Fruit fly (Drosophila melanogaster) whole organism, embryonic: ENCODE data around the gene Pp2A-29B.

Experiments used
- Abd-B ChIP-seq: fragments of 200-800 bp; sonication (Bioruptor generic); optimal IDR thresholded peaks from 2 replicates; lab custom pipeline; 2018; ENCODE audit warnings: missing biosample characterization, mild to moderate bottlenecking, missing genetic modification characterization, moderate library complexity
- CG10462 ChIP-seq: fragments of 200-800 bp; sonication (Bioruptor generic); optimal IDR thresholded peaks from 2 replicates; lab custom pipeline; 2016; ENCODE audit warnings: missing biosample characterization, missing genetic modification characterization
- CG10565 ChIP-seq: fragments of 200-800 bp; sonication (Bioruptor generic); optimal IDR thresholded peaks from 3 replicates; lab custom pipeline; 2016; ENCODE audit warnings: missing biosample characterization, mild to moderate bottlenecking, missing genetic modification characterization
- CG10654 ChIP-seq: fragments of 200-800 bp; sonication (Bioruptor generic); optimal IDR thresholded peaks from 2 replicates; lab custom pipeline; 2016; ENCODE audit warnings: missing biosample characterization, missing genetic modification characterization
- CG11696 ChIP-seq: fragments of 200-800 bp; sonication (Bioruptor generic); IDR thresholded peaks from 2 replicates; pipeline ENCODE4 v1.3.6; 2022; ENCODE audit warnings: missing biosample characterization, missing genetic modification characterization
- CG12769 ChIP-seq: fragments of 200-800 bp; sonication (Bioruptor generic); optimal IDR thresholded peaks from 2 replicates; lab custom pipeline; 2019; ENCODE audit warnings: missing biosample characterization, mild to moderate bottlenecking, missing genetic modification characterization, moderate library complexity
- CG13624 ChIP-seq: fragments of 200-800 bp; sonication (Bioruptor generic); optimal IDR thresholded peaks from 2 replicates; lab custom pipeline; 2016; ENCODE audit warnings: missing biosample characterization, missing genetic modification characterization
- CG13775 ChIP-seq: fragments of 200-800 bp; sonication (Bioruptor generic); optimal IDR thresholded peaks from 3 replicates; lab custom pipeline; 2017; ENCODE audit warnings: missing biosample characterization, mild to moderate bottlenecking, missing genetic modification characterization
- CG15269 ChIP-seq: fragments of 200-800 bp; sonication (Bioruptor generic); optimal IDR thresholded peaks from 2 replicates; lab custom pipeline; 2018; ENCODE audit warnings: missing biosample characterization, mild to moderate bottlenecking, missing genetic modification characterization, moderate library complexity
- CG15696 ChIP-seq: fragments of 200-800 bp; sonication (Bioruptor generic); optimal IDR thresholded peaks from 2 replicates; lab custom pipeline; 2019; ENCODE audit warnings: missing biosample characterization, mild to moderate bottlenecking, missing genetic modification characterization, moderate library complexity
- CG2678 ChIP-seq: fragments of 200-800 bp; sonication (Bioruptor generic); optimal IDR thresholded peaks from 3 replicates; lab custom pipeline; 2019; ENCODE audit warnings: missing biosample characterization, mild to moderate bottlenecking, missing genetic modification characterization, moderate library complexity
- CG33557 ChIP-seq: fragments of 200-800 bp; sonication (Bioruptor generic); optimal IDR thresholded peaks from 2 replicates; lab custom pipeline; 2019; ENCODE audit warnings: missing biosample characterization, mild to moderate bottlenecking, missing genetic modification characterization, moderate library complexity
- CG3407 ChIP-seq: fragments of 200-800 bp; sonication (Bioruptor generic); optimal IDR thresholded peaks from 2 replicates; lab custom pipeline; 2018; ENCODE audit warnings: missing biosample characterization, mild to moderate bottlenecking, missing genetic modification characterization
- CG4854 ChIP-seq: fragments of 200-800 bp; sonication (Bioruptor generic); optimal IDR thresholded peaks from 2 replicates; lab custom pipeline; 2016; ENCODE audit warnings: missing biosample characterization, missing genetic modification characterization, inconsistent platforms
- CG5180 ChIP-seq: fragments of 200-800 bp; sonication (Bioruptor generic); optimal IDR thresholded peaks from 3 replicates; lab custom pipeline; 2017; ENCODE audit warnings: missing biosample characterization, missing genetic modification characterization, mild to moderate bottlenecking, moderate library complexity, missing genetic modification reagents
- CG5953 ChIP-seq: fragments of 200-800 bp; sonication (Bioruptor generic); IDR thresholded peaks from 2 replicates; pipeline ENCODE4 v1.3.6; 2022; ENCODE audit warnings: missing biosample characterization, missing genetic modification characterization
- CG6683 ChIP-seq: fragments of 200-800 bp; sonication (Bioruptor generic); optimal IDR thresholded peaks from 2 replicates; lab custom pipeline; 2017; ENCODE audit warnings: missing biosample characterization, mild to moderate bottlenecking, missing genetic modification characterization, missing genetic modification reagents
- CG7271 ChIP-seq: fragments of 200-800 bp; sonication (Bioruptor generic); optimal IDR thresholded peaks from 2 replicates; lab custom pipeline; 2018; ENCODE audit warnings: missing biosample characterization, mild to moderate bottlenecking, missing genetic modification characterization, moderate library complexity
- CG7372 ChIP-seq: fragments of 200-800 bp; sonication (Bioruptor generic); IDR thresholded peaks from 2 replicates; pipeline ENCODE4 v1.3.6; 2022; ENCODE audit warnings: missing biosample characterization, missing genetic modification characterization
- CG9609 ChIP-seq: fragments of 200-800 bp; sonication (Bioruptor generic); optimal IDR thresholded peaks from 3 replicates; lab custom pipeline; 2016; ENCODE audit warnings: missing biosample characterization, missing genetic modification characterization
- CG9876 ChIP-seq: fragments of 200-800 bp; sonication (Bioruptor generic); optimal IDR thresholded peaks from 2 replicates; lab custom pipeline; 2016; ENCODE audit warnings: missing biosample characterization, missing genetic modification characterization
- CkIIα-i1 ChIP-seq: fragments of 200-800 bp; sonication (Bioruptor generic); IDR thresholded peaks from 2 replicates; pipeline ENCODE4 v1.3.6; 2022; ENCODE audit warnings: missing biosample characterization, missing genetic modification characterization
- Dbx ChIP-seq: fragments of 200-800 bp; sonication (Bioruptor generic); IDR thresholded peaks from 3 replicates; pipeline ENCODE4 v1.3.6; 2022; ENCODE audit warnings: missing biosample characterization, missing genetic modification characterization
- Eip74EF ChIP-seq, 2 experiments: fragments of 200-800 bp in 1 of 2; fragments of >200 bp in 1 of 2; sonication (Bioruptor generic) in 1 of 2; optimal IDR thresholded peaks; 2 replicates each; lab custom pipeline; 2017 to 2019; ENCODE audit warnings: missing biosample characterization in 2 of 2, missing genetic modification characterization in 2 of 2, mild to moderate bottlenecking in 1 of 2, moderate library complexity in 1 of 2
- Fer3 ChIP-seq: fragments of 200-800 bp; sonication (Bioruptor generic); optimal IDR thresholded peaks from 2 replicates; lab custom pipeline; 2018; ENCODE audit warnings: missing biosample characterization, mild to moderate bottlenecking, missing genetic modification characterization, moderate library complexity
- Hr39 ChIP-seq: fragments of >200 bp; optimal IDR thresholded peaks from 2 replicates; lab custom pipeline; 2017
- NFAT ChIP-seq: fragments of 200-800 bp; sonication (Bioruptor generic); IDR thresholded peaks from 2 replicates; pipeline ENCODE4 v1.3.6; 2022; ENCODE audit warnings: missing biosample characterization, missing genetic modification characterization
- Ptx1 ChIP-seq: fragments of 200-800 bp; sonication (Bioruptor generic); IDR thresholded peaks from 2 replicates; pipeline ENCODE4 v1.3.6; 2022; ENCODE audit warnings: missing biosample characterization, missing genetic modification characterization
- Side ChIP-seq: fragments of 200-800 bp; sonication (Bioruptor generic); optimal IDR thresholded peaks from 2 replicates; lab custom pipeline; 2016; ENCODE audit warnings: missing biosample characterization, missing genetic modification characterization
- Sry-δ ChIP-seq: fragments of 200-800 bp; sonication (Bioruptor generic); optimal IDR thresholded peaks from 2 replicates; lab custom pipeline; 2016; ENCODE audit warnings: missing biosample characterization, missing genetic modification characterization
- Trl ChIP-seq, 3 experiments: fragments of >200 bp in 2 of 3; fragments of 200-800 bp in 1 of 3; sonication (Bioruptor generic) in 1 of 3; optimal IDR thresholded peaks; 2 replicates in 1 of 3; 3 replicates in 2 of 3; lab custom pipeline; 2016 to 2017; ENCODE audit warnings: missing biosample characterization in 1 of 3, missing genetic modification characterization in 1 of 3
- az2 ChIP-seq: fragments of 200-800 bp; sonication (Bioruptor generic); optimal IDR thresholded peaks from 3 replicates; lab custom pipeline; 2016; ENCODE audit warnings: missing biosample characterization, missing genetic modification characterization
- cg ChIP-seq: fragments of 200-800 bp; sonication (Bioruptor generic); optimal IDR thresholded peaks from 3 replicates; lab custom pipeline; 2019; ENCODE audit warnings: missing biosample characterization, mild to moderate bottlenecking, missing genetic modification characterization, moderate library complexity
- chn ChIP-seq: fragments of 200-800 bp; sonication (Bioruptor generic); optimal IDR thresholded peaks from 2 replicates; lab custom pipeline; 2016; ENCODE audit warnings: missing biosample characterization, missing genetic modification characterization
- ci ChIP-seq: fragments of 200-800 bp; sonication (Bioruptor generic); IDR thresholded peaks from 3 replicates; pipeline ENCODE4 v1.3.6; 2022; ENCODE audit warnings: missing biosample characterization, missing genetic modification characterization
- dati ChIP-seq: fragments of 200-800 bp; sonication (Bioruptor generic); IDR thresholded peaks from 2 replicates; pipeline ENCODE4 v1.3.6; 2022; ENCODE audit warnings: missing biosample characterization, missing genetic modification characterization
- fd3F ChIP-seq: fragments of 200-800 bp; sonication (Bioruptor generic); optimal IDR thresholded peaks from 2 replicates; lab custom pipeline; 2018; ENCODE audit warnings: missing biosample characterization, mild to moderate bottlenecking, missing genetic modification characterization, moderate library complexity
- hkb ChIP-seq, 2 experiments: fragments of 200-800 bp in 1 of 2; fragments of >200 bp in 1 of 2; sonication (Bioruptor generic) in 1 of 2; IDR thresholded peaks in 1 of 2; optimal IDR thresholded peaks in 1 of 2; 2 replicates each; pipeline versions ENCODE4 v1.3.6 to Lab custom; 2017 to 2022; ENCODE audit warnings: missing biosample characterization in 1 of 2, missing genetic modification characterization in 1 of 2
- hth ChIP-seq: fragments of >200 bp; optimal IDR thresholded peaks from 2 replicates; lab custom pipeline; 2017; ENCODE audit warnings: inconsistent platforms
- luna ChIP-seq: fragments of 200-800 bp; sonication (Bioruptor generic); optimal IDR thresholded peaks from 2 replicates; lab custom pipeline; 2016; ENCODE audit warnings: missing biosample characterization, missing genetic modification characterization
- mld ChIP-seq: fragments of 200-800 bp; sonication (Bioruptor generic); IDR thresholded peaks from 3 replicates; pipeline ENCODE4 v1.3.6; 2022; ENCODE audit warnings: missing biosample characterization, missing genetic modification characterization; ENCODE audit not compliant: partially characterized antibody
- nerfin-1 ChIP-seq: fragments of 200-800 bp; sonication (Bioruptor generic); optimal IDR thresholded peaks from 3 replicates; lab custom pipeline; 2019; ENCODE audit warnings: missing biosample characterization, mild to moderate bottlenecking, missing genetic modification characterization, moderate library complexity
- pita ChIP-seq: fragments of 200-800 bp; sonication (Bioruptor generic); optimal IDR thresholded peaks from 2 replicates; lab custom pipeline; 2017; ENCODE audit warnings: missing biosample characterization, mild to moderate bottlenecking, missing genetic modification characterization
- ro ChIP-seq: fragments of 200-800 bp; sonication (Bioruptor generic); IDR thresholded peaks from 2 replicates; pipeline ENCODE4 v1.3.6; 2022; ENCODE audit warnings: missing biosample characterization, missing genetic modification characterization
- stwl ChIP-seq: fragments of 200-800 bp; sonication (Bioruptor generic); optimal IDR thresholded peaks from 3 replicates; lab custom pipeline; 2018; ENCODE audit warnings: missing biosample characterization, mild to moderate bottlenecking, missing genetic modification characterization, moderate library complexity
- tll ChIP-seq, 2 experiments: fragments of 200-800 bp in 1 of 2; fragments of >200 bp in 1 of 2; sonication (Bioruptor generic) in 1 of 2; optimal IDR thresholded peaks; 2 replicates each; lab custom pipeline; 2017 to 2019; ENCODE audit warnings: missing biosample characterization in 2 of 2, missing genetic modification characterization in 2 of 2, mild to moderate bottlenecking in 1 of 2, moderate library complexity in 1 of 2
- tup ChIP-seq: fragments of 200-800 bp; sonication (Bioruptor generic); optimal IDR thresholded peaks from 2 replicates; lab custom pipeline; 2016; ENCODE audit warnings: missing biosample characterization, mild to moderate bottlenecking, missing genetic modification characterization, moderate library complexity
- vfl ChIP-seq: fragments of 200-800 bp; sonication (Bioruptor generic); optimal IDR thresholded peaks from 2 replicates; lab custom pipeline; 2016; ENCODE audit warnings: missing biosample characterization, missing genetic modification characterization
- wdn ChIP-seq: fragments of 200-800 bp; sonication (Bioruptor generic); IDR thresholded peaks from 2 replicates; pipeline ENCODE4 v1.3.6; 2022; ENCODE audit warnings: missing biosample characterization, missing genetic modification characterization

Pp2A-29B gene

DNA sequence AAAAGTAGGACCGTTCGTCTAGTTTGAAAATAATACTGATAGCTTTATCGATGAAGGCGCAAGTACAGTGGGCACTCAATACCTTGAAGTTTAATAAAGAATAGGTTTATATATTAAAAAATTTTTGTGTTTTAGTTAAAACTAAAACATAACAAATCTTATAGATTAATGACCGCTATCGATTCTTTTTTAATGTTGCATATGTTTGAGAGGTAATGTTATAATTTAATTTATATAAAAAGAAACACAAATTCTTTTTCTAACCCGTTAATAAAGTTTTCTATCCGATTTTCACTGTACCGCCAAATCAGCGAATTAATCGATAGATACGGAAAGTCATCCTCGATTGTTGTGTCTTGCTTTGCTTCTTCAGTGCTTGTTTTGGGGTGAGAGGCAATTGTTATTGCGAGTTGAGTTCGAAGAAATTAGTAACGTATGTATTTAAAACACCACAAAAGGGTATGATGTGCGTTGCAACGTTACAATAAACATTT lies 18.3 kb downstream of the Pp2A-29B start, which contains the start of the genes Dad1 and CG13384 (continued):
- TF ChIP-seq mld: no peak
- TF ChIP-seq CG13624 (GFP tag; lab: Kevin White, UChicago): peak; percentile 44
- TF ChIP-seq fd3F (GFP tag; lab: Kevin White, UChicago): peak; percentile 92
- TF ChIP-seq Eip74EF (GFP tag; optimal IDR thresholded peaks at IDR 0.05; lab: Kevin White, UChicago): peak in 1 of 2 experiments; percentile 92
- no peak for TF ChIP-seq Hr39 (lab: Kevin White, UChicago)
- TF ChIP-seq CG9609: no peak
- TF ChIP-seq CG3407 (GFP tag; lab: Kevin White, UChicago): peak; percentile 78
- peak; percentile 6 for TF ChIP-seq CG12769
- TF ChIP-seq CG5180 (GFP tag; lab: Kevin White, UChicago): peak; percentile 69
- peak; percentile 97 for TF ChIP-seq CG2678 (tag; lab: Kevin White, UChicago)
- peak; percentile 75 for TF ChIP-seq CG4854 (GFP tag; lab: Kevin White, UChicago)
- peak in 1 of 2 experiments; percentile 50 for TF ChIP-seq tll (GFP tag; optimal IDR thresholded peaks at IDR 0.05; lab: Kevin White, UChicago)
- TF ChIP-seq CG9876 (GFP tag; lab: Kevin White, UChicago): peak; percentile 1
- TF ChIP-seq Ptx1: peak; percentile 97
- TF ChIP-seq CG15269 (tag; lab: Kevin White, UChicago): peak; percentile 96
- peak; percentile 49 for TF ChIP-seq Sry-δ (GFP tag; lab: Kevin White, UChicago)
- TF ChIP-seq Abd-B (GFP tag; lab: Kevin White, UChicago): peak; percentile 94
- TF ChIP-seq CG6683 (GFP tag; lab: Kevin White, UChicago): peak; percentile 86
- peak; percentile 93 for TF ChIP-seq CG13775 (GFP tag; lab: Kevin White, UChicago)
- TF ChIP-seq Trl (optimal IDR thresholded peaks at IDR 0.05; lab: Kevin White, UChicago): no peak
- TF ChIP-seq Trl (GFP tag; optimal IDR thresholded peaks at IDR 0.05; lab: Kevin White, UChicago): peak; percentile 55
- peak; percentile 81 for TF ChIP-seq NFAT (GFP tag; lab: Robert Waterston, UW)
- peak; percentile 91 for TF ChIP-seq CG7372 (GFP tag; lab: Robert Waterston, UW)
- no peak for TF ChIP-seq cg (GFP tag; lab: Kevin White, UChicago)
- no peak for TF ChIP-seq hth (lab: Kevin White, UChicago)
- TF ChIP-seq Side (GFP tag; lab: Kevin White, UChicago): no peak
- TF ChIP-seq CG7271 (tag; lab: Kevin White, UChicago): peak; percentile 82
- peak; percentile 93 for TF ChIP-seq Dbx (GFP tag; lab: Robert Waterston, UW)
- TF ChIP-seq vfl: peak; percentile 61
- no peak for TF ChIP-seq CkIIα-i1
- peak; percentile 58; the same call in 1 of the 2 replicates for TF ChIP-seq CG5953 (GFP tag; lab: Robert Waterston, UW)
- no peak for TF ChIP-seq hkb (optimal IDR thresholded peaks at IDR 0.05; lab: Kevin White, UChicago)
- TF ChIP-seq hkb (GFP tag; IDR thresholded peaks at IDR 0.05; lab: Robert Waterston, UW): peak; percentile 85
- TF ChIP-seq Fer3 (tag; lab: Kevin White, UChicago): peak; percentile 95
- TF ChIP-seq nerfin-1: peak; percentile 90
- peak; percentile 86 for TF ChIP-seq wdn (GFP tag; lab: Robert Waterston, UW)
- no peak for TF ChIP-seq dati (GFP tag; lab: Robert Waterston, UW)
- peak; percentile 45 for TF ChIP-seq tup (GFP tag; lab: Kevin White, UChicago)
- TF ChIP-seq CG15696 (tag; lab: Kevin White, UChicago): peak; percentile 94
- peak; percentile 81 for TF ChIP-seq CG10462 (GFP tag; lab: Kevin White, UChicago)
- TF ChIP-seq az2 (GFP tag; lab: Kevin White, UChicago): peak; percentile 92
- TF ChIP-seq luna: no peak
- TF ChIP-seq ro (GFP tag; lab: Robert Waterston, UW): peak; percentile 72
- no peak for TF ChIP-seq pita (GFP tag; lab: Kevin White, UChicago)
- TF ChIP-seq CG33557 (GFP tag; lab: Kevin White, UChicago): peak; percentile 93
- TF ChIP-seq CG10654 (GFP tag; lab: Kevin White, UChicago): peak; percentile 80
- peak; percentile 68 for TF ChIP-seq chn (GFP tag; lab: Kevin White, UChicago)
- TF ChIP-seq CG10565 (GFP tag; lab: Kevin White, UChicago): peak; percentile 38
- TF ChIP-seq ci (GFP tag; lab: Robert Waterston, UW): 0 out of 3 replicates have a peak, but pooled peaks have one; percentile 48
- peak; percentile 65 for TF ChIP-seq CG11696 (GFP tag; lab: Robert Waterston, UW)
- TF ChIP-seq stwl: peak; percentile 79
